Worm (Caenorhabditis elegans) whole organism, L3 larva: ENCODE results near the gene F54E2.5.

Experiments
- aly-2 ChIP-seq: fragments of 150-350 bp; optimal IDR thresholded peaks from 2 replicates; lab custom pipeline; 2014; ENCODE audit warnings: missing biosample characterization, missing genetic modification characterization
- nhr-237 ChIP-seq: fragments of 150-350 bp; optimal IDR thresholded peaks from 2 replicates; lab custom pipeline; 2014; ENCODE audit warnings: missing biosample characterization, missing genetic modification characterization
- pha-4 ChIP-seq: fragments of 150-350 bp; optimal IDR thresholded peaks from 2 replicates; lab custom pipeline; 2014; ENCODE audit warnings: missing biosample characterization, missing genetic modification reagents, missing genetic modification characterization
- skn-1 ChIP-seq: fragments of 150-350 bp; optimal IDR thresholded peaks from 2 replicates; lab custom pipeline; 2014; ENCODE audit warnings: missing biosample characterization, missing genetic modification characterization
- snpc-4 ChIP-seq: fragments of 150-350 bp; optimal IDR thresholded peaks from 2 replicates; lab custom pipeline; 2014; ENCODE audit warnings: missing biosample characterization, missing genetic modification characterization
- unc-39 ChIP-seq: sonication (generic microtip); optimal IDR thresholded peaks from 4 replicates; lab custom pipeline; 2017; ENCODE audit warnings: missing biosample characterization, missing genetic modification characterization

DNA sequence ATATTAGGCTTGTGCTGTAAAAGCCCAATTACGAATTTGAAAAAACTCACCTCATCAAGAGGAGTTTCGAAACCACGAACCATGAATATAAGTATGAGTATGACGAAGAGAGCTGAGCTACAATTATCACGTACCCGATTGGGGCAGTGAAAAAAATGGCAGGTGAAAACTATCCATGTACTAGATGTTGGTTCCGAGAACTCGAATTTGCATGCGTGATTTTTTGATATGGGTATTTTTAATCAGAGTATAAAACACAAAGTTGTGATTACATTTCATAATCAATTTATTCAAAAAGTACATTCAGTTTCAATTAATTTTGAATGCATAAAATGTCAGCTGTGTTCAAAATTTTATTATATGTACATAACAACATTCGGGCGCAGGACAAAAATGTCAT is 2.0 kb downstream of the F54E2.5 start, which contains the start of gene F54E2.9:
- no peak for TF ChIP-seq pha-4 (tag; lab: Kevin White, UChicago)
- TF ChIP-seq aly-2, result no peak
- TF ChIP-seq nhr-237 (tag; lab: Kevin White, UChicago), result no peak
- no peak for TF ChIP-seq snpc-4
- TF ChIP-seq skn-1 (tag; lab: Kevin White, UChicago), result no peak
- no peak for TF ChIP-seq unc-39
